Fruit fly (Drosophila melanogaster) whole organism, prepupa: ENCODE measurements around the gene TRAM.

ENCODE experiments used
- CG10669 ChIP-seq: fragments of 200-800 bp; sonication (Bioruptor generic); optimal IDR thresholded peaks from 3 replicates; lab custom pipeline; 2018; ENCODE audit warnings: missing biosample characterization, mild to moderate bottlenecking, missing genetic modification characterization, moderate library complexity
- CG11294 ChIP-seq: fragments of 200-800 bp; sonication (Bioruptor generic); IDR thresholded peaks from 2 replicates; pipeline ENCODE4 v1.3.6; 2022; ENCODE audit warnings: missing biosample characterization, missing genetic modification characterization
- CG11762 ChIP-seq: fragments of 200-800 bp; sonication (Bioruptor generic); optimal IDR thresholded peaks from 3 replicates; lab custom pipeline; 2016; ENCODE audit warnings: missing biosample characterization, missing genetic modification characterization; ENCODE audit not compliant: insufficient read depth
- CG11902 ChIP-seq: fragments of 200-800 bp; sonication (Bioruptor generic); optimal IDR thresholded peaks from 3 replicates; lab custom pipeline; 2016; ENCODE audit warnings: missing biosample characterization, missing genetic modification characterization
- CG15336 ChIP-seq: fragments of 200-800 bp; sonication (Bioruptor generic); IDR thresholded peaks from 2 replicates; pipeline ENCODE4 v1.3.6; 2022; ENCODE audit warnings: missing biosample characterization, missing genetic modification characterization
- CG16779 ChIP-seq: fragments of 200-800 bp; sonication (Bioruptor generic); optimal IDR thresholded peaks from 3 replicates; lab custom pipeline; 2017; ENCODE audit warnings: missing biosample characterization, mild to moderate bottlenecking, missing genetic modification characterization
- CG3032 ChIP-seq: fragments of 200-800 bp; optimal IDR thresholded peaks from 2 replicates; lab custom pipeline; 2019; ENCODE audit warnings: missing biosample characterization, mild to moderate bottlenecking, missing genetic modification characterization, moderate library complexity
- CG32006 ChIP-seq: fragments of 200-800 bp; sonication (Bioruptor generic); optimal IDR thresholded peaks from 3 replicates; lab custom pipeline; 2017; ENCODE audit warnings: missing biosample characterization, mild to moderate bottlenecking, missing genetic modification characterization
- CG3919 ChIP-seq: fragments of 200-800 bp; sonication (Bioruptor generic); optimal IDR thresholded peaks from 3 replicates; lab custom pipeline; 2016; ENCODE audit warnings: missing biosample characterization, missing genetic modification characterization
- CG6163 ChIP-seq: fragments of 200-800 bp; sonication (Bioruptor generic); IDR thresholded peaks from 3 replicates; pipeline ENCODE4 v1.3.6; 2022; ENCODE audit warnings: missing biosample characterization, missing genetic modification characterization
- CG6276 ChIP-seq: fragments of 200-800 bp; sonication (Bioruptor generic); optimal IDR thresholded peaks from 2 replicates; lab custom pipeline; 2017; ENCODE audit warnings: missing biosample characterization, mild to moderate bottlenecking, missing genetic modification characterization
- CG6792 ChIP-seq: fragments of 200-800 bp; sonication (Bioruptor generic); optimal IDR thresholded peaks from 3 replicates; lab custom pipeline; 2016; ENCODE audit warnings: missing biosample characterization, missing genetic modification characterization
- CG6854 ChIP-seq: fragments of 200-800 bp; sonication (Bioruptor generic); optimal IDR thresholded peaks from 2 replicates; lab custom pipeline; 2017; ENCODE audit warnings: missing biosample characterization, mild to moderate bottlenecking, missing genetic modification characterization
- CG7368 ChIP-seq: fragments of 200-800 bp; sonication (Bioruptor generic); optimal IDR thresholded peaks from 3 replicates; lab custom pipeline; 2016; ENCODE audit warnings: missing biosample characterization, missing genetic modification characterization
- CG8119 ChIP-seq: fragments of 200-800 bp; sonication (Bioruptor generic); IDR thresholded peaks from 3 replicates; pipeline ENCODE4 v1.3.6; 2022; ENCODE audit warnings: missing biosample characterization, missing genetic modification characterization
- CG8319 ChIP-seq: fragments of 200-800 bp; sonication (Bioruptor generic); optimal IDR thresholded peaks from 3 replicates; lab custom pipeline; 2016; ENCODE audit warnings: missing biosample characterization, missing genetic modification characterization
- CG8632 ChIP-seq: fragments of 200-800 bp; sonication (Bioruptor generic); optimal IDR thresholded peaks from 3 replicates; lab custom pipeline; 2016; ENCODE audit warnings: missing biosample characterization, missing genetic modification characterization
- CG9139 ChIP-seq: fragments of 200-800 bp; sonication (Bioruptor generic); optimal IDR thresholded peaks from 3 replicates; lab custom pipeline; 2017; ENCODE audit warnings: missing biosample characterization, mild to moderate bottlenecking, missing genetic modification characterization
- Eip75B ChIP-seq: fragments of 200-800 bp; sonication (Bioruptor generic); optimal IDR thresholded peaks from 3 replicates; lab custom pipeline; 2016; ENCODE audit warnings: missing biosample characterization, missing genetic modification characterization
- Eip78C ChIP-seq: fragments of 200-800 bp; sonication (Bioruptor generic); peaks from one replicate; lab custom pipeline; 2016; ENCODE audit warnings: missing biosample characterization, missing genetic modification characterization
- Eip93F ChIP-seq: fragments of 200-800 bp; sonication (Bioruptor generic); optimal IDR thresholded peaks from 2 replicates; lab custom pipeline; 2016; ENCODE audit warnings: missing biosample characterization, mild to moderate bottlenecking, missing genetic modification characterization
- Ets21C ChIP-seq: fragments of 200-800 bp; sonication (Bioruptor generic); optimal IDR thresholded peaks from 3 replicates; lab custom pipeline; 2016; ENCODE audit warnings: missing biosample characterization, missing genetic modification characterization
- Ets96B ChIP-seq: fragments of 200-800 bp; optimal IDR thresholded peaks from 2 replicates; lab custom pipeline; 2019; ENCODE audit warnings: missing biosample characterization, mild to moderate bottlenecking, missing genetic modification characterization, moderate library complexity
- Gug ChIP-seq: fragments of 200-800 bp; sonication (Bioruptor generic); IDR thresholded peaks from 2 replicates; pipeline ENCODE4 v1.3.6; 2022; ENCODE audit warnings: missing biosample characterization, missing genetic modification characterization
- Hr38 ChIP-seq: sonication (Bioruptor generic); optimal IDR thresholded peaks from 2 replicates; lab custom pipeline; 2016; ENCODE audit warnings: missing biosample characterization, missing genetic modification characterization
- Hr39 ChIP-seq: fragments of 200-800 bp; sonication (Bioruptor generic); optimal IDR thresholded peaks from 2 replicates; lab custom pipeline; 2016; ENCODE audit warnings: missing biosample characterization, missing genetic modification characterization
- Lpt ChIP-seq: fragments of 200-800 bp; sonication (Bioruptor generic); optimal IDR thresholded peaks from 3 replicates; lab custom pipeline; 2016; ENCODE audit warnings: missing biosample characterization, missing genetic modification characterization
- Met ChIP-seq: fragments of 200-800 bp; sonication (Bioruptor generic); optimal IDR thresholded peaks from 3 replicates; lab custom pipeline; 2016; ENCODE audit warnings: missing biosample characterization, missing genetic modification characterization
- OdsH ChIP-seq: fragments of 200-800 bp; sonication (Bioruptor generic); optimal IDR thresholded peaks from 3 replicates; lab custom pipeline; 2016; ENCODE audit warnings: missing biosample characterization, missing genetic modification characterization
- Smox ChIP-seq: fragments of 200-800 bp; sonication (Bioruptor generic); optimal IDR thresholded peaks from 3 replicates; lab custom pipeline; 2016; ENCODE audit warnings: missing biosample characterization, missing genetic modification characterization
- Sox14 ChIP-seq: fragments of 200-800 bp; sonication (Bioruptor generic); optimal IDR thresholded peaks from 3 replicates; lab custom pipeline; 2016; ENCODE audit warnings: missing biosample characterization, missing genetic modification characterization
- Sox15 ChIP-seq: fragments of 200-800 bp; sonication (Bioruptor generic); optimal IDR thresholded peaks from 3 replicates; lab custom pipeline; 2016; ENCODE audit warnings: missing biosample characterization, missing genetic modification characterization
- achi ChIP-seq: fragments of 200-800 bp; sonication (Bioruptor generic); optimal IDR thresholded peaks from 3 replicates; lab custom pipeline; 2016; ENCODE audit warnings: missing biosample characterization, missing genetic modification characterization
- acj6 ChIP-seq: fragments of 200-800 bp; sonication (Bioruptor generic); optimal IDR thresholded peaks from 3 replicates; lab custom pipeline; 2016; ENCODE audit warnings: missing biosample characterization, missing genetic modification characterization
- dac ChIP-seq: fragments of 200-800 bp; sonication (Bioruptor generic); optimal IDR thresholded peaks from 2 replicates; lab custom pipeline; 2017; ENCODE audit warnings: missing biosample characterization, mild to moderate bottlenecking, missing genetic modification characterization
- eg ChIP-seq: fragments of 200-800 bp; sonication (Bioruptor generic); IDR thresholded peaks from 3 replicates; pipeline ENCODE4 v1.3.6; 2022; ENCODE audit warnings: missing biosample characterization, missing genetic modification characterization
- esn ChIP-seq: fragments of 200-800 bp; sonication (Bioruptor generic); optimal IDR thresholded peaks from 2 replicates; lab custom pipeline; 2016; ENCODE audit warnings: missing biosample characterization, mild to moderate bottlenecking, missing genetic modification characterization, moderate library complexity
- fd59A ChIP-seq: fragments of 200-800 bp; sonication (Bioruptor generic); optimal IDR thresholded peaks from 2 replicates; lab custom pipeline; 2017; ENCODE audit warnings: missing biosample characterization, mild to moderate bottlenecking, missing genetic modification characterization, missing genetic modification reagents
- fd85E ChIP-seq: fragments of 200-800 bp; sonication (Bioruptor generic); optimal IDR thresholded peaks from 3 replicates; lab custom pipeline; 2016; ENCODE audit warnings: missing biosample characterization, missing genetic modification characterization
- lz ChIP-seq: fragments of 200-800 bp; sonication (Bioruptor generic); optimal IDR thresholded peaks from 3 replicates; lab custom pipeline; 2016; ENCODE audit warnings: missing biosample characterization, missing genetic modification characterization
- salr ChIP-seq, 2 experiments: fragments of 200-800 bp; sonication (Bioruptor generic); optimal IDR thresholded peaks; 3 replicates each; lab custom pipeline; 2016 to 2018; ENCODE audit warnings: missing biosample characterization in 2 of 2, missing genetic modification characterization in 2 of 2, mild to moderate bottlenecking in 1 of 2
- spab ChIP-seq: fragments of 200-800 bp; sonication (Bioruptor generic); optimal IDR thresholded peaks from 2 replicates; lab custom pipeline; 2017; ENCODE audit warnings: missing biosample characterization, mild to moderate bottlenecking, missing genetic modification characterization, missing genetic modification reagents
- ss ChIP-seq, 2 experiments: fragments of 200-800 bp; sonication (Bioruptor generic); optimal IDR thresholded peaks; 2 replicates in 1 of 2; 3 replicates in 1 of 2; lab custom pipeline; 2017 to 2018; ENCODE audit warnings: mild to moderate bottlenecking in 2 of 2, missing biosample characterization in 2 of 2, missing genetic modification characterization in 2 of 2, moderate library complexity in 1 of 2
- svp ChIP-seq: fragments of 200-800 bp; sonication (Bioruptor generic); peaks from one replicate; lab custom pipeline; 2016; ENCODE audit warnings: missing biosample characterization, missing genetic modification characterization
- topi ChIP-seq: fragments of 200-800 bp; sonication (Bioruptor generic); optimal IDR thresholded peaks from 3 replicates; lab custom pipeline; 2016; ENCODE audit warnings: missing biosample characterization, missing genetic modification characterization
- vri ChIP-seq: fragments of 200-800 bp; sonication (Bioruptor generic); optimal IDR thresholded peaks from 3 replicates; lab custom pipeline; 2016; ENCODE audit warnings: missing biosample characterization, mild to moderate bottlenecking, missing genetic modification characterization

The TRAM gene

dm6 chrX:899407-900050 lies 35.5 kb upstream of the TRAM start:
- no peak for TF ChIP-seq CG16779 (tag; lab: Kevin White, UChicago)
- TF ChIP-seq eg (GFP tag; lab: Robert Waterston, UW) = peak; percentile 50; the same call in 1 of the 3 replicates
- no peak for TF ChIP-seq acj6 (GFP tag; lab: Kevin White, UChicago)
- no peak for TF ChIP-seq CG8319 (GFP tag; lab: Kevin White, UChicago)
- no peak for TF ChIP-seq Gug (GFP tag; lab: Robert Waterston, UW)
- peak; percentile 57 for TF ChIP-seq Eip78C (GFP tag; lab: Kevin White, UChicago)
- TF ChIP-seq CG6163 (GFP tag; lab: Robert Waterston, UW) = 0 out of 3 replicates have a peak, but pooled peaks have one; percentile 13
- TF ChIP-seq Lpt = peak; percentile 2
- no peak for TF ChIP-seq OdsH (GFP tag; lab: Kevin White, UChicago)
- peak; percentile 7; the same call in 1 of the 2 replicates for TF ChIP-seq CG11294
- TF ChIP-seq CG15336 = peak; percentile 53
- peak; percentile 46 for TF ChIP-seq svp (GFP tag; lab: Kevin White, UChicago)
- 0 out of 3 replicates have a peak, but pooled peaks have one; percentile 20 for TF ChIP-seq CG8119
- TF ChIP-seq Met (GFP tag; lab: Kevin White, UChicago) = no peak
- TF ChIP-seq CG32006 = peak; percentile 21

DNA sequence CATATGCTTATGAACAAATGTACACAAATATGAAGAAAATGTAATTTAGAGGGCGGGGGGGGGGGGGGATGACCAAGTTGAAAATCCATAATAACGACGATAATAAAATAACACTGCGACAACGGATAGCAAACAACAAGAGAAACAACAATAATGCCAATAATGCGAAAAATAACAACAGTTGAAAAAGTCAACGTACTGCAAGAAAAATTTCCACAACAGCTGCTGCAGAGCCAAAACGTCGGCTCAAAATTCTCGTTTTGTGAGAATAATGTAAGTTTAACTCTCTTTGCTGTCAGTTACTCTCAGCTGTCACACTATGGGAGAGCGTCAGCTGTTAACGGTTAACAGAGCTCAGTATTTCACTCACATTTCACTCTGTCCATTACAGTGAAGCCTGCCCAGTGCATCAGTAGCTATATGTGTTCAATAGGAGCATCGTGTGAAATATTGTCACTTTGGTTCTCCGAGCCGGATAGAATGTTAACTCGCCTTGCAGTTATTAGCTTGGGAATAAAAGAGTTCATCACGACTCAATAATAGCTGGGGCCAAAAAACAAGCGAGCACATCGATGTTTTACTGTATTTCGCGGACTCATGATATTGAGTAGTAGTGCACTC lies 34.2 kb upstream of the TRAM start:
- TF ChIP-seq fd59A (GFP tag; lab: Kevin White, UChicago) (peak; percentile 88), Sox14 (GFP tag; lab: Kevin White, UChicago) (peak; percentile 95), dac (peak; percentile 92), CG15336 (peak; percentile 94), CG6276 (peak; percentile 92), CG10669 (GFP tag; lab: Kevin White, UChicago) (peak; percentile 92), esn (GFP tag; lab: Kevin White, UChicago) (peak; percentile 94), salr (GFP tag; optimal IDR thresholded peaks at IDR 0.05; lab: Kevin White, UChicago) (peak; percentile 70 to 88), CG11762 (peak; percentile 87), Eip78C (GFP tag; lab: Kevin White, UChicago) (peak; percentile 98), Eip93F (peak; percentile 68), CG6163 (GFP tag; lab: Robert Waterston, UW) (peak; percentile 94), CG11902 (GFP tag; lab: Kevin White, UChicago) (peak; percentile 91), CG6854 (GFP tag; lab: Kevin White, UChicago) (peak; percentile 71), CG7368 (GFP tag; lab: Kevin White, UChicago) (peak; percentile 95), CG6792 (GFP tag; lab: Kevin White, UChicago) (peak; percentile 93), CG16779 (tag; lab: Kevin White, UChicago) (peak; percentile 82), Hr39 (GFP tag; lab: Kevin White, UChicago) (peak; percentile 95), CG8319 (GFP tag; lab: Kevin White, UChicago) (peak; percentile 88), Smox (GFP tag; lab: Kevin White, UChicago) (peak; percentile 92), spab (GFP tag; lab: Kevin White, UChicago) (peak; percentile 83), CG9139 (GFP tag; lab: Kevin White, UChicago) (peak; percentile 77), CG3032 (tag; lab: Kevin White, UChicago) (peak; percentile 85), acj6 (GFP tag; lab: Kevin White, UChicago) (peak; percentile 94), CG8632 (GFP tag; lab: Kevin White, UChicago) (peak; percentile 88), CG32006 (peak; percentile 93), Hr38 (GFP tag; lab: Kevin White, UChicago) (no peak), Met (GFP tag; lab: Kevin White, UChicago) (peak; percentile 94), ss (GFP tag; optimal IDR thresholded peaks at IDR 0.05; lab: Kevin White, UChicago) (peak; percentile 79 to 91), Ets96B (tag; lab: Kevin White, UChicago) (peak; percentile 89), svp (GFP tag; lab: Kevin White, UChicago) (peak; percentile 95), Eip75B (GFP tag; lab: Kevin White, UChicago) (peak; percentile 93), lz (peak; percentile 95), eg (GFP tag; lab: Robert Waterston, UW) (peak; percentile 96), Lpt (peak; percentile 91), Sox15 (GFP tag; lab: Kevin White, UChicago) (peak; percentile 91), CG3919 (GFP tag; lab: Kevin White, UChicago) (peak; percentile 92), achi (peak; percentile 91), Ets21C (GFP tag; lab: Kevin White, UChicago) (peak; percentile 91), topi (GFP tag; lab: Kevin White, UChicago) (peak; percentile 95), fd85E (GFP tag; lab: Kevin White, UChicago) (peak; percentile 75), vri (GFP tag; lab: Kevin White, UChicago) (peak; percentile 84)
